Fruit fly (Drosophila melanogaster) S2 (cell line): ENCODE data around the gene Mettl3.

ENCODE experiments used
- CG8478 ChIP-seq: fragments of >200 bp; optimal IDR thresholded peaks from 2 replicates; lab custom pipeline; 2018
- CTCF ChIP-seq, 2 experiments: fragments of >200 bp; optimal IDR thresholded peaks; 2 replicates each; lab custom pipeline; 2018

dm6 chr3R:24003948-24004347 lies 28.0 kb upstream of the Mettl3 start:
- TF ChIP-seq CG8478 (lab: Kevin White, UChicago) (no peak), CTCF (optimal IDR thresholded peaks at IDR 0.05; lab: Kevin White, UChicago) (no peak)
